Worm (Caenorhabditis elegans) whole organism, late embryonic: Measurements from ENCODE around the gene F54D10.9.

ENCODE experiments used
- C08G9.2 ChIP-seq: sonication (generic microtip); optimal IDR thresholded peaks from 2 replicates; lab custom pipeline; 2016; ENCODE audit warnings: mild to moderate bottlenecking, missing genetic modification characterization, moderate library complexity, missing compliant biosample characterization
- C38D4.7 ChIP-seq: fragments of 200-800 bp; sonication (Bioruptor generic); optimal IDR thresholded peaks from 2 replicates; lab custom pipeline; 2018; ENCODE audit warnings: mild to moderate bottlenecking, missing genetic modification characterization, moderate library complexity, missing compliant biosample characterization
- F13H6.1 ChIP-seq: sonication (generic microtip); optimal IDR thresholded peaks from 2 replicates; lab custom pipeline; 2016; ENCODE audit warnings: missing genetic modification characterization, missing compliant biosample characterization
- K09A11.1 ChIP-seq: sonication (generic microtip); optimal IDR thresholded peaks from 2 replicates; lab custom pipeline; 2017; ENCODE audit warnings: antibody characterized with exemption, mild to moderate bottlenecking, missing genetic modification characterization, missing compliant biosample characterization; ENCODE audit not compliant: insufficient read depth
- Y22D7AL.16 ChIP-seq: sonication (generic microtip); optimal IDR thresholded peaks from 2 replicates; lab custom pipeline; 2016; ENCODE audit warnings: missing genetic modification characterization, missing compliant biosample characterization
- ama-1 ChIP-seq: fragments of 150-350 bp; optimal IDR thresholded peaks from 2 replicates; lab custom pipeline; 2014
- ceh-14 ChIP-seq: sonication (generic microtip); optimal IDR thresholded peaks from 2 replicates; lab custom pipeline; 2016; ENCODE audit warnings: missing genotype, missing genetic modification characterization, missing compliant biosample characterization
- ceh-2 ChIP-seq: sonication (generic microtip); optimal IDR thresholded peaks from 2 replicates; lab custom pipeline; 2016; ENCODE audit warnings: missing genotype, missing genetic modification characterization, missing compliant biosample characterization
- ceh-22 ChIP-seq: sonication (generic microtip); optimal IDR thresholded peaks from 2 replicates; lab custom pipeline; 2017; ENCODE audit warnings: missing biosample characterization, missing genetic modification characterization
- ceh-24 ChIP-seq: sonication (generic microtip); optimal IDR thresholded peaks from 2 replicates; lab custom pipeline; 2016; ENCODE audit warnings: mild to moderate bottlenecking, missing genetic modification characterization, missing compliant biosample characterization
- ceh-31 ChIP-seq: sonication (generic microtip); optimal IDR thresholded peaks from 2 replicates; lab custom pipeline; 2016; ENCODE audit warnings: missing genetic modification characterization, missing compliant biosample characterization
- ceh-48 ChIP-seq: sonication (generic microtip); optimal IDR thresholded peaks from 2 replicates; lab custom pipeline; 2016; ENCODE audit warnings: missing genetic modification characterization, inconsistent platforms, missing compliant biosample characterization
- ceh-9 ChIP-seq: sonication (generic microtip); optimal IDR thresholded peaks from 2 replicates; lab custom pipeline; 2016; ENCODE audit warnings: mild to moderate bottlenecking, missing genetic modification characterization, inconsistent platforms, missing compliant biosample characterization
- elt-2 ChIP-seq: sonication (generic microtip); optimal IDR thresholded peaks from 2 replicates; lab custom pipeline; 2016; ENCODE audit warnings: missing genetic modification reagents, missing genetic modification characterization, missing compliant biosample characterization
- elt-4 ChIP-seq: sonication (generic microtip); optimal IDR thresholded peaks from 2 replicates; lab custom pipeline; 2016; ENCODE audit warnings: missing genetic modification characterization, missing compliant biosample characterization
- gmeb-2 ChIP-seq: sonication (generic microtip); optimal IDR thresholded peaks from 2 replicates; lab custom pipeline; 2016; ENCODE audit warnings: missing genetic modification characterization, inconsistent platforms, missing compliant biosample characterization
- hlh-13 ChIP-seq: fragments of 200-800 bp; sonication (Bioruptor generic); optimal IDR thresholded peaks from 2 replicates; lab custom pipeline; 2018; ENCODE audit warnings: mild to moderate bottlenecking, missing genetic modification characterization, missing compliant biosample characterization
- hlh-15 ChIP-seq: sonication (generic microtip); optimal IDR thresholded peaks from 2 replicates; lab custom pipeline; 2016; ENCODE audit warnings: missing genetic modification characterization, missing compliant biosample characterization
- hlh-30 ChIP-seq: sonication (generic microtip); optimal IDR thresholded peaks from 2 replicates; lab custom pipeline; 2017; ENCODE audit warnings: antibody characterized with exemption, missing genetic modification characterization, missing compliant biosample characterization; ENCODE audit not compliant: insufficient read depth
- hlh-6 ChIP-seq: sonication (generic microtip); optimal IDR thresholded peaks from 2 replicates; lab custom pipeline; 2016; ENCODE audit warnings: missing genotype, missing genetic modification characterization, missing compliant biosample characterization
- mec-3 ChIP-seq: sonication (generic microtip); optimal IDR thresholded peaks from 2 replicates; lab custom pipeline; 2016; ENCODE audit warnings: borderline replicate concordance, missing genetic modification characterization, missing compliant biosample characterization
- nfya-1 ChIP-seq: sonication (generic microtip); optimal IDR thresholded peaks from 2 replicates; lab custom pipeline; 2017; ENCODE audit warnings: missing genetic modification characterization, mild to moderate bottlenecking, missing compliant biosample characterization, antibody characterized with exemption, moderate library complexity
- nhr-11 ChIP-seq: fragments of 150-350 bp; optimal IDR thresholded peaks from 2 replicates; lab custom pipeline; 2014; ENCODE audit warnings: missing biosample characterization, missing genetic modification characterization
- pat-9 ChIP-seq: fragments of 200-800 bp; sonication (Bioruptor generic); optimal IDR thresholded peaks from 2 replicates; lab custom pipeline; 2018; ENCODE audit warnings: mild to moderate bottlenecking, missing genetic modification characterization, moderate library complexity, missing compliant biosample characterization
- pha-4 ChIP-seq: fragments of 150-350 bp; optimal IDR thresholded peaks from 2 replicates; lab custom pipeline; 2018; ENCODE audit warnings: missing biosample characterization, missing genetic modification reagents, missing genetic modification characterization
- pros-1 ChIP-seq: fragments of 150-350 bp; optimal IDR thresholded peaks from 2 replicates; lab custom pipeline; 2014; ENCODE audit warnings: missing biosample characterization, missing genetic modification reagents, missing genetic modification characterization
- sox-2 ChIP-seq: fragments of 200-800 bp; sonication (Bioruptor generic); IDR thresholded peaks from 2 replicates; pipeline ENCODE4 v1.3.6; 2022; ENCODE audit warnings: missing genetic modification reagents, missing genetic modification characterization, missing compliant biosample characterization
- syd-9 ChIP-seq: sonication (generic microtip); optimal IDR thresholded peaks from 2 replicates; lab custom pipeline; 2016; ENCODE audit warnings: mild to moderate bottlenecking, missing genetic modification characterization, moderate library complexity, missing compliant biosample characterization
- tbx-2 ChIP-seq: sonication (generic microtip); optimal IDR thresholded peaks from 2 replicates; lab custom pipeline; 2016; ENCODE audit warnings: missing genetic modification characterization, missing compliant biosample characterization
- unc-86 ChIP-seq: sonication (generic microtip); optimal IDR thresholded peaks from 2 replicates; lab custom pipeline; 2016; ENCODE audit warnings: missing genetic modification characterization, missing compliant biosample characterization
- zip-5 ChIP-seq: sonication (generic microtip); optimal IDR thresholded peaks from 2 replicates; lab custom pipeline; 2016; ENCODE audit warnings: missing genetic modification characterization, missing compliant biosample characterization
- ztf-16 ChIP-seq: sonication (generic microtip); optimal IDR thresholded peaks from 2 replicates; lab custom pipeline; 2017; ENCODE audit warnings: missing genetic modification characterization, missing compliant biosample characterization

Gene F54D10.9

DNA sequence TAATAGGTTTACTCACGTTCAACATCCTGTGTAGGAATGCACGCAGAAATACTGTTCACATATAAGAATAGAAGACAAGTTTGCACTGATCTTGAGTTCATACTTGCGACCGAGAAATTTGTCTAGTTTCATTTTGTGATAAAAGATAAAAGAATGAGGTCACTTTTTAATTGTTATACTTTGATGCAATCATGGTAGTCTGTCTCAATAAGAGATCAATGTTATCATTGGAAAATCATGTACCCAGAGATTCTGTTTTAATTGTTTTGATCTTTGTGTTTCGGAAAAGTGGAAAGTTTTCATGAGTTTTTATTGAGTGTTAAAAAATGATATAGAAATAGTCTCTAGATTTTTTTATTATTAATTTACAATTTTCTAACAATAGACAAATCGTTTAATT, at the start of gene F54D10.9:
Gene F54D10.9, minus strand, starts transcription at position 101 of the 400 bp plus-strand sequence.
- TF ChIP-seq hlh-15 (tag; lab: Kevin White, UChicago), result no peak
- no peak for TF ChIP-seq ceh-2 (tag; lab: Kevin White, UChicago)
- TF ChIP-seq hlh-13 (GFP tag; lab: Kevin White, UChicago), result no peak
- no peak for TF ChIP-seq tbx-2 (tag; lab: Kevin White, UChicago)
- TF ChIP-seq zip-5, result no peak
- no peak for TF ChIP-seq K09A11.1 (tag; lab: Kevin White, UChicago)
- no peak for TF ChIP-seq Y22D7AL.16
- no peak for TF ChIP-seq pha-4 (tag; lab: Kevin White, UChicago)
- no peak for TF ChIP-seq C38D4.7 (GFP tag; lab: Kevin White, UChicago)

DNA sequence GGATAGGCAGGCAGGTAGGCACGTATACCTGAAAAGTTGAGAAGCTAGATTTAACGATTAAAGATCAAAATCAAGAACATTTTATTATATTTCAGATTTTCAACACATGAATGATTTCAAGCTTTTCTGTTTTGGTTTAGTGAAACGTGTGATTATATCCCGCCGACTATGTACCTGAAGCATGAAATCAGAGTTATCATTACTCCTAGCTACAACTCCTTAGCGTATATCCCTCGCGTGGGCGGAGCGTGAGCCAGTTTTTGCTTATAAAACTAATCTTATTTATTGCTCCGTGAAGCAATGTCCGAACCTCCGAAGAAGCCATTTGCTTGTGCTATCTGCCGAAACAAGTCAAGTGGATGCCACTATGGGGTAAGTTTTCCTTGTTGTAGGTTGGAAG, 47.7 kb upstream of the F54D10.9 start, which contains the start of gene nhr-166:
Gene nhr-166, plus strand, starts transcription at position 301 of the 400 bp plus-strand sequence.
- TF ChIP-seq nfya-1 (tag; lab: Kevin White, UChicago) (no peak), pat-9 (tag; lab: Kevin White, UChicago) (no peak), ceh-24 (no peak), sox-2 (no peak), elt-4 (tag; lab: Kevin White, UChicago) (no peak), hlh-30 (tag; lab: Kevin White, UChicago) (no peak)

DNA sequence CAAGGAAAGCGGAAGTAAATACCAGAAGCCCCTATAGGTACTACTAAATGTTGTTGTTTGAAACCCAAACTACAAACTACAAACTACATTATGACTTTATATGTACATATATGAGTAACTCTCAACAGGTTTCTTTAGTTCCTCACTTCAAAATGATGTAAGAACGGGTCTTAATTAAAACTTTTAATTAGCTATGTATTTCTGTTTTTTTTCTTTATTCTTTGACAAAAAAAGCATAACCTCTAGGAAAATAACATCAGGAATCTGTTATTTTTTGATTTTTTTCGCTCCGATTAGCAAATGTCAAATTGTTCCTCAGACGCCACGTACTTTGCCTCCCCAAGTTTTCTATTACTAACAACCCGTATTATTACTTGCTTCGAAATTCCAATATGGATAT, 46.0 kb upstream of the F54D10.9 start, which contains the start of gene srh-250:
Gene srh-250, plus strand, starts transcription at position 301 of the 400 bp plus-strand sequence.
- TF ChIP-seq ceh-9, result no peak
- no peak for TF ChIP-seq ceh-2 (tag; lab: Kevin White, UChicago)
- no peak for TF ChIP-seq hlh-15 (tag; lab: Kevin White, UChicago)
- no peak for TF ChIP-seq sox-2
- TF ChIP-seq C08G9.2, result no peak
- TF ChIP-seq ztf-16 (tag; lab: Kevin White, UChicago), result no peak
- TF ChIP-seq ama-1 (lab: Kevin White, UChicago), result no peak
- TF ChIP-seq, all 69 proteins: peak for 0

DNA sequence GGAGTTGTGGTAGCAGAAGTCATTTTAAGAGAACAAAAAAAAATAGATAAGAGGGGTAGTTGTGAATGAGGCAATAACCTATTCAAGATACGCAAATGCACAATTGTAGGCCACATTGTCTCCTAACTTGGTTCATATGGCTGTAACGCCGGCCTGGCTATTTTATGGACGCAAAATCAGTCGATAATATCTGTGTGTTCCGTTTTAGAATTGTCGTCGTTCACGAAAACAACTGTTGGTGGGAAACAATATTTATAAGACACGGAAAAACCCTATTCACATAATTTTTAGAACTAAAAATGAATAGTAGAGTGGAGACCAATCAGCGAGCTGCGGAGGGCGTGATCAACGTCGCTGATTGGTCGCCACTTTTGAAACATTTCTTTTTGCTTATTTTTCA, 45.6 kb upstream of the F54D10.9 start, which contains the start of gene sdz-7:
Gene sdz-7, minus strand, starts transcription at position 101 of the 400 bp plus-strand sequence.
- TF ChIP-seq ceh-14 (tag; lab: Kevin White, UChicago) (no peak), hlh-30 (tag; lab: Kevin White, UChicago) (no peak), nfya-1 (tag; lab: Kevin White, UChicago) (peak; percentile 43)

DNA sequence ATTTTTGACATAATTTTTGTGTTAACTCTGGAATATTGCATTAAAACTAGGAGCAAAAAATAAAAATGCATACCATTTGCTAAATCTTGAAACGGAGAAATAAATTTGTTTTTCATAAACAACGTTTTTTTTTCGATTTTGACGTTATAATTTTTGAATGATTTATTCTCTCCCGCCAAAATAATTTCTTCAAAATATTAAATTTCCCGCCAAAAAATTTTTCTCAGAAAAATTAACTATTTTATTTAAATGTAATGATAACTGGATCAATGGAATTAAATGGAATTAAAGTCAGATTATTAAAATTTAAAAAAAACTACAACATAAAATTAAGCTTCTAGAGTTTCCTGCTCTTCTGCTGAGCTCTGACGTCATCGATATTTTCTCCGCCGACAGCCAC, 44.8 kb upstream of the F54D10.9 start, which contains the start of gene nep-3:
Gene nep-3, minus strand, starts transcription at position 101 of the 400 bp plus-strand sequence.
- TF ChIP-seq ceh-22 (tag; lab: Kevin White, UChicago) (no peak), nhr-11 (no peak), ceh-31 (tag; lab: Kevin White, UChicago) (no peak)
- TF ChIP-seq, all 69 proteins: peak for 0

DNA sequence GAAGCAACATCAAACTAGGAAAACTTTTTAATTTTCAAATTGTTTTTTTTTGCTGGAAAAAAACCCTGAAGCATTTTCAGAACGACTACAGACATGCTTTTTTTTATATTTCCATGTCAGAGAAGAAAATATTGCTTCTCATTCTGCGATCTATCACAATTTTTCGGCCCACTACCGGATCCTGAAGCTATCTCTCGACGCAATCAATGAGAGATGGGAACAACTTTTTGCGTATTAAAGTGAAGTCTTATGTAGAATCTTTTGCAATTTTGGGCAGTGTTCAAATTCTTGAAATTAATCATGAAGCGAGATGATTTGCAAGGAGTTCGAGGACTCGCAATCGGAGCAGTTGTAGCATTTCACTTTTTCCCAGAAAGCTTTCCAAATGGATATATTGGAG, 37.3 kb upstream of the F54D10.9 start, which contains the start of gene oac-10:
Gene oac-10, plus strand, starts transcription at position 301 of the 400 bp plus-strand sequence.
- TF ChIP-seq gmeb-2, result no peak
- TF ChIP-seq pros-1, result no peak
- no peak for TF ChIP-seq syd-9 (tag; lab: Kevin White, UChicago)
- TF ChIP-seq pha-4 (tag; lab: Kevin White, UChicago), result no peak
- no peak for TF ChIP-seq unc-86 (tag; lab: Kevin White, UChicago)
- TF ChIP-seq elt-2 (tag; lab: Kevin White, UChicago), result no peak
- TF ChIP-seq ceh-48 (tag; lab: Kevin White, UChicago), result no peak
- no peak for TF ChIP-seq mec-3 (tag; lab: Kevin White, UChicago)
- TF ChIP-seq F13H6.1 (tag; lab: Kevin White, UChicago), result no peak
- TF ChIP-seq hlh-6 (tag; lab: Kevin White, UChicago), result no peak
